Worm (Caenorhabditis elegans) whole organism, late embryonic: ENCODE data around the gene ocr-2.
A peak's percentile ranks its signal among the peaks of the same experiment; 100 is the strongest.

Experiments
- C38D4.7 ChIP-seq: fragments of 200-800 bp; sonication (Bioruptor generic); optimal IDR thresholded peaks from 2 replicates; lab custom pipeline; 2018; ENCODE audit warnings: mild to moderate bottlenecking, missing genetic modification characterization, moderate library complexity, missing compliant biosample characterization
- F13H6.1 ChIP-seq: sonication (generic microtip); optimal IDR thresholded peaks from 2 replicates; lab custom pipeline; 2016; ENCODE audit warnings: missing genetic modification characterization, missing compliant biosample characterization
- K09A11.1 ChIP-seq: sonication (generic microtip); optimal IDR thresholded peaks from 2 replicates; lab custom pipeline; 2017; ENCODE audit warnings: antibody characterized with exemption, mild to moderate bottlenecking, missing genetic modification characterization, missing compliant biosample characterization; ENCODE audit not compliant: insufficient read depth
- T23F11.4 ChIP-seq: fragments of 200-800 bp; sonication (Bioruptor generic); optimal IDR thresholded peaks from 2 replicates; lab custom pipeline; 2018; ENCODE audit warnings: mild to moderate bottlenecking, missing genetic modification characterization, missing compliant biosample characterization
- Y22D7AL.16 ChIP-seq: sonication (generic microtip); optimal IDR thresholded peaks from 2 replicates; lab custom pipeline; 2016; ENCODE audit warnings: missing genetic modification characterization, missing compliant biosample characterization
- ahr-1 ChIP-seq: sonication (generic microtip); optimal IDR thresholded peaks from 2 replicates; lab custom pipeline; 2016; ENCODE audit warnings: missing genetic modification characterization, missing compliant biosample characterization
- ama-1 ChIP-seq: fragments of 150-350 bp; optimal IDR thresholded peaks from 2 replicates; lab custom pipeline; 2014
- ceh-14 ChIP-seq: sonication (generic microtip); optimal IDR thresholded peaks from 2 replicates; lab custom pipeline; 2016; ENCODE audit warnings: missing genotype, missing genetic modification characterization, missing compliant biosample characterization
- ceh-18 ChIP-seq: sonication (generic microtip); optimal IDR thresholded peaks from 2 replicates; lab custom pipeline; 2016; ENCODE audit warnings: missing genetic modification characterization, missing compliant biosample characterization
- ceh-19 ChIP-seq: fragments of 200-800 bp; sonication (Bioruptor generic); optimal IDR thresholded peaks from 2 replicates; lab custom pipeline; 2018; ENCODE audit warnings: mild to moderate bottlenecking, missing genetic modification characterization, missing compliant biosample characterization
- ceh-2 ChIP-seq: sonication (generic microtip); optimal IDR thresholded peaks from 2 replicates; lab custom pipeline; 2016; ENCODE audit warnings: missing genotype, missing genetic modification characterization, missing compliant biosample characterization
- ceh-24 ChIP-seq: sonication (generic microtip); optimal IDR thresholded peaks from 2 replicates; lab custom pipeline; 2016; ENCODE audit warnings: mild to moderate bottlenecking, missing genetic modification characterization, missing compliant biosample characterization
- ceh-31 ChIP-seq: sonication (generic microtip); optimal IDR thresholded peaks from 2 replicates; lab custom pipeline; 2016; ENCODE audit warnings: missing genetic modification characterization, missing compliant biosample characterization
- ceh-48 ChIP-seq: sonication (generic microtip); optimal IDR thresholded peaks from 2 replicates; lab custom pipeline; 2016; ENCODE audit warnings: missing genetic modification characterization, inconsistent platforms, missing compliant biosample characterization
- ceh-6 ChIP-seq: fragments of 200-800 bp; sonication (Bioruptor generic); optimal IDR thresholded peaks from 2 replicates; lab custom pipeline; 2018; ENCODE audit warnings: mild to moderate bottlenecking, missing genetic modification characterization, missing compliant biosample characterization
- dmd-4 ChIP-seq: sonication (generic microtip); optimal IDR thresholded peaks from 2 replicates; lab custom pipeline; 2016; ENCODE audit warnings: borderline replicate concordance, missing genetic modification characterization, missing compliant biosample characterization
- dve-1 ChIP-seq: sonication (generic microtip); optimal IDR thresholded peaks from 2 replicates; lab custom pipeline; 2017; ENCODE audit warnings: antibody characterized with exemption, mild to moderate bottlenecking, missing genetic modification characterization, missing compliant biosample characterization
- elt-2 ChIP-seq: sonication (generic microtip); optimal IDR thresholded peaks from 2 replicates; lab custom pipeline; 2016; ENCODE audit warnings: missing genetic modification reagents, missing genetic modification characterization, missing compliant biosample characterization
- elt-4 ChIP-seq: sonication (generic microtip); optimal IDR thresholded peaks from 2 replicates; lab custom pipeline; 2016; ENCODE audit warnings: missing genetic modification characterization, missing compliant biosample characterization
- ets-4 ChIP-seq: sonication (generic microtip); optimal IDR thresholded peaks from 2 replicates; lab custom pipeline; 2016; ENCODE audit warnings: missing genetic modification characterization, missing compliant biosample characterization
- fkh-10 ChIP-seq: fragments of 150-350 bp; optimal IDR thresholded peaks from 2 replicates; lab custom pipeline; 2014; ENCODE audit warnings: missing biosample characterization, missing genetic modification reagents, missing genetic modification characterization
- fkh-6 ChIP-seq: sonication (generic microtip); optimal IDR thresholded peaks from 2 replicates; lab custom pipeline; 2016; ENCODE audit warnings: missing genetic modification characterization, missing compliant biosample characterization
- gmeb-2 ChIP-seq: sonication (generic microtip); optimal IDR thresholded peaks from 2 replicates; lab custom pipeline; 2016; ENCODE audit warnings: missing genetic modification characterization, inconsistent platforms, missing compliant biosample characterization
- hlh-13 ChIP-seq: fragments of 200-800 bp; sonication (Bioruptor generic); optimal IDR thresholded peaks from 2 replicates; lab custom pipeline; 2018; ENCODE audit warnings: mild to moderate bottlenecking, missing genetic modification characterization, missing compliant biosample characterization
- hlh-15 ChIP-seq: sonication (generic microtip); optimal IDR thresholded peaks from 2 replicates; lab custom pipeline; 2016; ENCODE audit warnings: missing genetic modification characterization, missing compliant biosample characterization
- hlh-30 ChIP-seq: sonication (generic microtip); optimal IDR thresholded peaks from 2 replicates; lab custom pipeline; 2017; ENCODE audit warnings: antibody characterized with exemption, missing genetic modification characterization, missing compliant biosample characterization; ENCODE audit not compliant: insufficient read depth
- hlh-6 ChIP-seq: sonication (generic microtip); optimal IDR thresholded peaks from 2 replicates; lab custom pipeline; 2016; ENCODE audit warnings: missing genotype, missing genetic modification characterization, missing compliant biosample characterization
- hlh-8 ChIP-seq: sonication (generic microtip); optimal IDR thresholded peaks from 2 replicates; lab custom pipeline; 2016; ENCODE audit warnings: missing genotype, missing genetic modification characterization, missing compliant biosample characterization
- lim-6 ChIP-seq: sonication (generic microtip); optimal IDR thresholded peaks from 2 replicates; lab custom pipeline; 2016; ENCODE audit warnings: missing genetic modification characterization, missing compliant biosample characterization
- lin-11 ChIP-seq: fragments of 200-800 bp; sonication (Bioruptor generic); optimal IDR thresholded peaks from 2 replicates; lab custom pipeline; 2018; ENCODE audit warnings: mild to moderate bottlenecking, missing genetic modification characterization, missing compliant biosample characterization
- madf-2 ChIP-seq: sonication (generic microtip); optimal IDR thresholded peaks from 2 replicates; lab custom pipeline; 2017; ENCODE audit warnings: missing genetic modification characterization, missing compliant biosample characterization
- mec-3 ChIP-seq: sonication (generic microtip); optimal IDR thresholded peaks from 2 replicates; lab custom pipeline; 2016; ENCODE audit warnings: borderline replicate concordance, missing genetic modification characterization, missing compliant biosample characterization
- nhr-232 ChIP-seq: sonication (generic microtip); optimal IDR thresholded peaks from 2 replicates; lab custom pipeline; 2016; ENCODE audit warnings: missing genetic modification characterization, missing compliant biosample characterization
- npax-4 ChIP-seq: sonication (generic microtip); optimal IDR thresholded peaks from 2 replicates; lab custom pipeline; 2016; ENCODE audit warnings: missing genetic modification characterization, missing compliant biosample characterization
- pag-3 ChIP-seq: sonication (generic microtip); optimal IDR thresholded peaks from 2 replicates; lab custom pipeline; 2016; ENCODE audit warnings: missing compliant biosample characterization, missing genetic modification characterization, borderline replicate concordance
- pat-9 ChIP-seq: fragments of 200-800 bp; sonication (Bioruptor generic); optimal IDR thresholded peaks from 2 replicates; lab custom pipeline; 2018; ENCODE audit warnings: mild to moderate bottlenecking, missing genetic modification characterization, moderate library complexity, missing compliant biosample characterization
- pha-2 ChIP-seq: sonication (generic microtip); optimal IDR thresholded peaks from 2 replicates; lab custom pipeline; 2017; ENCODE audit warnings: mild to moderate bottlenecking, missing genetic modification characterization, missing compliant biosample characterization
- pqm-1 ChIP-seq: sonication (generic microtip); optimal IDR thresholded peaks from 2 replicates; lab custom pipeline; 2016; ENCODE audit warnings: missing genetic modification characterization, missing compliant biosample characterization
- pros-1 ChIP-seq: fragments of 150-350 bp; optimal IDR thresholded peaks from 2 replicates; lab custom pipeline; 2014; ENCODE audit warnings: missing biosample characterization, missing genetic modification reagents, missing genetic modification characterization
- ref-2 ChIP-seq: sonication (generic microtip); optimal IDR thresholded peaks from 2 replicates; lab custom pipeline; 2016; ENCODE audit warnings: missing genetic modification characterization, missing compliant biosample characterization
- rnt-1 ChIP-seq: sonication (generic microtip); optimal IDR thresholded peaks from 2 replicates; lab custom pipeline; 2016; ENCODE audit warnings: missing genetic modification characterization, missing compliant biosample characterization
- sdc-2 ChIP-seq: sonication (generic microtip); optimal IDR thresholded peaks from 2 replicates; lab custom pipeline; 2016; ENCODE audit warnings: missing genotype, missing genetic modification characterization, missing compliant biosample characterization
- sox-2 ChIP-seq: fragments of 200-800 bp; sonication (Bioruptor generic); IDR thresholded peaks from 2 replicates; pipeline ENCODE4 v1.3.6; 2022; ENCODE audit warnings: missing genetic modification reagents, missing genetic modification characterization, missing compliant biosample characterization
- syd-9 ChIP-seq: sonication (generic microtip); optimal IDR thresholded peaks from 2 replicates; lab custom pipeline; 2016; ENCODE audit warnings: mild to moderate bottlenecking, missing genetic modification characterization, moderate library complexity, missing compliant biosample characterization
- tbx-2 ChIP-seq: sonication (generic microtip); optimal IDR thresholded peaks from 2 replicates; lab custom pipeline; 2016; ENCODE audit warnings: missing genetic modification characterization, missing compliant biosample characterization
- tbx-7 ChIP-seq: sonication (generic microtip); optimal IDR thresholded peaks from 2 replicates; lab custom pipeline; 2016; ENCODE audit warnings: missing genotype, missing genetic modification characterization, missing compliant biosample characterization
- unc-3 ChIP-seq, 2 experiments: fragments of 200-800 bp in 1 of 2; sonication (Bioruptor generic) in 1 of 2; sonication (generic microtip) in 1 of 2; conservative IDR thresholded peaks in 1 of 2; optimal IDR thresholded peaks in 1 of 2; 2 replicates each; pipeline versions ENCODE4 v1.3.6 to Lab custom; 2016 to 2022; ENCODE audit warnings: missing compliant biosample characterization in 2 of 2, missing genetic modification characterization in 2 of 2, missing genetic modification reagents in 1 of 2
- unc-42 ChIP-seq: sonication (generic microtip); optimal IDR thresholded peaks from 2 replicates; lab custom pipeline; 2016; ENCODE audit warnings: missing genotype, missing genetic modification characterization, missing compliant biosample characterization
- zip-5 ChIP-seq: sonication (generic microtip); optimal IDR thresholded peaks from 2 replicates; lab custom pipeline; 2016; ENCODE audit warnings: missing genetic modification characterization, missing compliant biosample characterization
- ztf-16 ChIP-seq: sonication (generic microtip); optimal IDR thresholded peaks from 2 replicates; lab custom pipeline; 2017; ENCODE audit warnings: missing genetic modification characterization, missing compliant biosample characterization

Gene ocr-2

ce11 chrIV:8188421-8189112 lies 31.3 kb downstream of the ocr-2 start:
- TF ChIP-seq ama-1 (lab: Kevin White, UChicago) (peak; percentile 57), rnt-1 (no peak)

DNA sequence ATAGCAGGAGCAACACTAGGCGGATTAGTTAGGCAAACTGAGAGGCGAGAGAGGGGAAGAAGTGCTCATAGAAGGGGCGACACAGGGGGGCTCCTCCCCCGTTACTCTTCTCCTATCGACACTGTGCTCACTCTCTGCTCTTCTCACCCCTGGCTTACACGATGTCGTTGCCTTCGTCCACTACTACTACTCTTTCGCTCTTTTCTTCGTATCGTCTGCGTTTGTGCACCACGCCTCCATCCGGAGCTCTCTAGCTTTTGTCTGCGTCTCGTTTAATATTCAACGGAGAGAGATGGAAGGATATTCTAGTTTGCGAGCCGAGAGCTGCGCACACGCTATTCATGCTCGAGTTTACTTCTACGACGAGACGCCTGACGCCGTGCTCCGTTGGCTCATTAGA lies 36.6 kb downstream of the ocr-2 start:
- TF ChIP-seq T23F11.4 (GFP tag; lab: Kevin White, UChicago) (no peak), pros-1 (tag; lab: Kevin White, UChicago) (peak; percentile 56), K09A11.1 (tag; lab: Kevin White, UChicago) (no peak), ets-4 (tag; lab: Kevin White, UChicago) (no peak), unc-3 (GFP tag; conservative IDR thresholded peaks at IDR 0.05; lab: Robert Waterston, UW) (no peak), unc-3 (tag; optimal IDR thresholded peaks at IDR 0.05; lab: Kevin White, UChicago) (no peak), lin-11 (no peak), tbx-7 (no peak), ceh-19 (GFP tag; lab: Kevin White, UChicago) (peak; percentile 50), hlh-15 (tag; lab: Kevin White, UChicago) (no peak), pag-3 (no peak), hlh-30 (no peak), ceh-2 (peak; percentile 12), pat-9 (no peak), lim-6 (tag; lab: Kevin White, UChicago) (peak; percentile 19), hlh-8 (tag; lab: Kevin White, UChicago) (no peak), C38D4.7 (no peak), rnt-1 (no peak), elt-4 (peak; percentile 50), npax-4 (tag; lab: Kevin White, UChicago) (no peak), ztf-16 (no peak), hlh-6 (tag; lab: Kevin White, UChicago) (peak; percentile 19), pqm-1 (tag; lab: Kevin White, UChicago) (peak; percentile 25), ceh-14 (tag; lab: Kevin White, UChicago) (peak; percentile 44), ahr-1 (tag; lab: Kevin White, UChicago) (no peak), ceh-6 (GFP tag; lab: Kevin White, UChicago) (no peak), ceh-18 (tag; lab: Kevin White, UChicago) (peak; percentile 29), ceh-24 (tag; lab: Kevin White, UChicago) (no peak), sox-2 (GFP tag; lab: Robert Waterston, UW) (no peak), dve-1 (tag; lab: Kevin White, UChicago) (no peak), ref-2 (tag; lab: Kevin White, UChicago) (peak; percentile 63), dmd-4 (tag; lab: Kevin White, UChicago) (no peak), ceh-31 (tag; lab: Kevin White, UChicago) (peak; percentile 85), hlh-13 (GFP tag; lab: Kevin White, UChicago) (no peak), syd-9 (peak; percentile 21), ceh-48 (tag; lab: Kevin White, UChicago) (peak; percentile 21), madf-2 (no peak), mec-3 (tag; lab: Kevin White, UChicago) (peak; percentile 61), fkh-6 (tag; lab: Kevin White, UChicago) (no peak), sdc-2 (tag; lab: Kevin White, UChicago) (peak; percentile 35), F13H6.1 (tag; lab: Kevin White, UChicago) (peak; percentile 29), zip-5 (tag; lab: Kevin White, UChicago) (no peak), pha-2 (tag; lab: Kevin White, UChicago) (no peak), fkh-10 (GFP tag; lab: Kevin White, UChicago) (no peak), elt-2 (tag; lab: Kevin White, UChicago) (no peak), Y22D7AL.16 (tag; lab: Kevin White, UChicago) (no peak), gmeb-2 (tag; lab: Kevin White, UChicago) (no peak), nhr-232 (tag; lab: Kevin White, UChicago) (no peak), tbx-2 (tag; lab: Kevin White, UChicago) (peak; percentile 63), unc-42 (peak; percentile 70)
